Fruit fly (Drosophila melanogaster) whole organism, embryonic: ENCODE results near the gene Hr38.

Experiments used
- Aef1 ChIP-seq: fragments of 200-800 bp; sonication (Bioruptor generic); IDR thresholded peaks from 3 replicates; pipeline ENCODE4 v1.3.6; 2022; ENCODE audit warnings: missing biosample characterization, missing genetic modification characterization
- CG1024 ChIP-seq: fragments of 200-800 bp; sonication (Bioruptor generic); IDR thresholded peaks from 2 replicates; pipeline ENCODE4 v1.3.6; 2022; ENCODE audit warnings: missing biosample characterization, missing genetic modification characterization
- CG12104 ChIP-seq: fragments of 200-800 bp; sonication (Bioruptor generic); optimal IDR thresholded peaks from 3 replicates; lab custom pipeline; 2016; ENCODE audit warnings: missing biosample characterization, missing genetic modification characterization
- CG1233 ChIP-seq: fragments of 200-800 bp; sonication (Bioruptor generic); optimal IDR thresholded peaks from 4 replicates; lab custom pipeline; 2018; ENCODE audit warnings: missing biosample characterization, mild to moderate bottlenecking, missing genetic modification characterization
- CG12659 ChIP-seq: fragments of 200-800 bp; sonication (Bioruptor generic); optimal IDR thresholded peaks from 3 replicates; lab custom pipeline; 2017; ENCODE audit warnings: mild to moderate bottlenecking, missing biosample characterization, missing genetic modification reagents, missing genetic modification characterization
- CG14710 ChIP-seq: fragments of 200-800 bp; sonication (Bioruptor generic); optimal IDR thresholded peaks from 3 replicates; lab custom pipeline; 2019; ENCODE audit warnings: missing biosample characterization, mild to moderate bottlenecking, missing genetic modification characterization, moderate library complexity
- CG1529 ChIP-seq: fragments of 200-800 bp; sonication (Bioruptor generic); optimal IDR thresholded peaks from 3 replicates; lab custom pipeline; 2018; ENCODE audit warnings: missing biosample characterization, missing genetic modification characterization
- CG15514 ChIP-seq: fragments of 200-800 bp; sonication (Bioruptor generic); optimal IDR thresholded peaks from 3 replicates; lab custom pipeline; 2017; ENCODE audit warnings: missing biosample characterization, missing genetic modification characterization, mild to moderate bottlenecking, moderate library complexity, missing genetic modification reagents
- CG1647 ChIP-seq: fragments of 200-800 bp; sonication (Bioruptor generic); optimal IDR thresholded peaks from 3 replicates; lab custom pipeline; 2016; ENCODE audit warnings: missing biosample characterization, missing genetic modification characterization
- CG2120 ChIP-seq: fragments of 200-800 bp; sonication (Bioruptor generic); optimal IDR thresholded peaks from 3 replicates; lab custom pipeline; 2016; ENCODE audit warnings: missing biosample characterization, missing genetic modification characterization
- CG30431 ChIP-seq: fragments of 200-800 bp; sonication (Bioruptor generic); optimal IDR thresholded peaks from 2 replicates; lab custom pipeline; 2017; ENCODE audit warnings: missing biosample characterization, missing genetic modification characterization
- CG8089 ChIP-seq: fragments of 200-800 bp; sonication (Bioruptor generic); optimal IDR thresholded peaks from 3 replicates; lab custom pipeline; 2016; ENCODE audit warnings: missing biosample characterization, missing genetic modification characterization
- CG8765 ChIP-seq: fragments of 200-800 bp; sonication (Bioruptor generic); IDR thresholded peaks from 2 replicates; pipeline ENCODE4 v1.3.6; 2022; ENCODE audit warnings: missing biosample characterization, missing genetic modification characterization
- CG9817 ChIP-seq: fragments of 200-800 bp; sonication (Bioruptor generic); optimal IDR thresholded peaks from 2 replicates; lab custom pipeline; 2018; ENCODE audit warnings: missing biosample characterization, mild to moderate bottlenecking, missing genetic modification characterization, moderate library complexity
- Chrac-16 ChIP-seq: fragments of 200-800 bp; sonication (Bioruptor generic); optimal IDR thresholded peaks from 3 replicates; lab custom pipeline; 2016; ENCODE audit warnings: missing biosample characterization, missing genetic modification characterization
- CoRest ChIP-seq: fragments of 200-800 bp; sonication (Bioruptor generic); optimal IDR thresholded peaks from 3 replicates; lab custom pipeline; 2018; ENCODE audit warnings: missing biosample characterization, mild to moderate bottlenecking, missing genetic modification characterization, moderate library complexity
- D ChIP-seq, 2 experiments: fragments of 200-800 bp in 1 of 2; fragments of >200 bp in 1 of 2; sonication (Bioruptor generic) in 1 of 2; optimal IDR thresholded peaks; 2 replicates in 1 of 2; 3 replicates in 1 of 2; lab custom pipeline; 2017; ENCODE audit warnings: mild to moderate bottlenecking in 1 of 2, missing biosample characterization in 1 of 2, missing genetic modification characterization in 1 of 2, missing genetic modification reagents in 1 of 2
- D19A ChIP-seq: fragments of 200-800 bp; optimal IDR thresholded peaks from 3 replicates; lab custom pipeline; 2019; ENCODE audit warnings: missing biosample characterization, mild to moderate bottlenecking, missing genetic modification characterization, moderate library complexity
- Drgx ChIP-seq: fragments of 200-800 bp; sonication (Bioruptor generic); IDR thresholded peaks from 2 replicates; pipeline ENCODE4 v1.3.6; 2022; ENCODE audit warnings: missing biosample characterization, missing genetic modification characterization
- Eip74EF ChIP-seq, 2 experiments: fragments of 200-800 bp in 1 of 2; fragments of >200 bp in 1 of 2; sonication (Bioruptor generic) in 1 of 2; optimal IDR thresholded peaks; 2 replicates each; lab custom pipeline; 2017 to 2019; ENCODE audit warnings: missing biosample characterization in 2 of 2, missing genetic modification characterization in 2 of 2, mild to moderate bottlenecking in 1 of 2, moderate library complexity in 1 of 2
- Ets65A ChIP-seq: fragments of 200-800 bp; sonication (Bioruptor generic); peaks from one replicate; lab custom pipeline; 2016; ENCODE audit warnings: missing biosample characterization, missing genetic modification characterization
- Ets97D ChIP-seq: fragments of 200-800 bp; sonication (Bioruptor generic); optimal IDR thresholded peaks from 3 replicates; lab custom pipeline; 2016; ENCODE audit warnings: missing biosample characterization, missing genetic modification characterization
- Lpt ChIP-seq: fragments of >200 bp; optimal IDR thresholded peaks from 2 replicates; lab custom pipeline; 2018; ENCODE audit warnings: missing biosample characterization, missing genetic modification characterization
- MESR4 ChIP-seq: fragments of 200-800 bp; sonication (Bioruptor generic); optimal IDR thresholded peaks from 2 replicates; lab custom pipeline; 2018; ENCODE audit warnings: missing biosample characterization, mild to moderate bottlenecking, missing genetic modification characterization, moderate library complexity
- Med ChIP-seq: fragments of 200-800 bp; sonication (Bioruptor generic); peaks from one replicate; lab custom pipeline; 2016; ENCODE audit warnings: missing biosample characterization, missing genetic modification characterization, mild to moderate bottlenecking, inconsistent platforms, moderate library complexity
- Myb ChIP-seq: fragments of 200-800 bp; sonication (Bioruptor generic); optimal IDR thresholded peaks from 2 replicates; lab custom pipeline; 2016; ENCODE audit warnings: missing biosample characterization, missing genetic modification characterization
- PHDP ChIP-seq: fragments of 200-800 bp; sonication (Bioruptor generic); optimal IDR thresholded peaks from 3 replicates; lab custom pipeline; 2018; ENCODE audit warnings: missing biosample characterization, mild to moderate bottlenecking, missing genetic modification characterization, moderate library complexity
- Pdp1 ChIP-seq, 2 experiments: fragments of 200-800 bp; sonication (Bioruptor generic); optimal IDR thresholded peaks; 3 replicates each; lab custom pipeline; 2016; ENCODE audit warnings: missing biosample characterization in 2 of 2, missing genetic modification characterization in 2 of 2, mild to moderate bottlenecking in 1 of 2, moderate library complexity in 1 of 2
- Sox102F ChIP-seq: fragments of 200-800 bp; sonication (Bioruptor generic); optimal IDR thresholded peaks from 2 replicates; lab custom pipeline; 2018; ENCODE audit warnings: missing biosample characterization, mild to moderate bottlenecking, missing genetic modification characterization, moderate library complexity
- Sry-δ ChIP-seq: fragments of 200-800 bp; sonication (Bioruptor generic); optimal IDR thresholded peaks from 2 replicates; lab custom pipeline; 2016; ENCODE audit warnings: missing biosample characterization, missing genetic modification characterization
- ase ChIP-seq: fragments of 200-800 bp; sonication (Bioruptor generic); IDR thresholded peaks from 3 replicates; pipeline ENCODE4 v1.3.6; 2022; ENCODE audit warnings: missing biosample characterization, missing genetic modification characterization
- bcd ChIP-seq: fragments of 200-800 bp; sonication (Bioruptor generic); optimal IDR thresholded peaks from 2 replicates; lab custom pipeline; 2017; ENCODE audit warnings: missing biosample characterization, mild to moderate bottlenecking, missing genetic modification characterization
- cato ChIP-seq: fragments of 200-800 bp; sonication (Bioruptor generic); optimal IDR thresholded peaks from 2 replicates; lab custom pipeline; 2016; ENCODE audit warnings: missing biosample characterization, missing genetic modification characterization, borderline replicate concordance
- chn ChIP-seq: fragments of 200-800 bp; sonication (Bioruptor generic); optimal IDR thresholded peaks from 2 replicates; lab custom pipeline; 2016; ENCODE audit warnings: missing biosample characterization, missing genetic modification characterization
- da ChIP-seq: fragments of 200-800 bp; sonication (Bioruptor generic); optimal IDR thresholded peaks from 2 replicates; lab custom pipeline; 2016; ENCODE audit warnings: missing biosample characterization, missing genetic modification characterization
- dpn ChIP-seq, 2 experiments: fragments of 200-800 bp; sonication (Bioruptor generic); optimal IDR thresholded peaks; 3 replicates each; lab custom pipeline; 2016; ENCODE audit warnings: missing biosample characterization in 2 of 2, missing genetic modification characterization in 2 of 2
- eyg ChIP-seq: fragments of 200-800 bp; sonication (Bioruptor generic); optimal IDR thresholded peaks from 3 replicates; lab custom pipeline; 2016; ENCODE audit warnings: missing biosample characterization, missing genetic modification characterization
- ken ChIP-seq: fragments of 200-800 bp; sonication (Bioruptor generic); IDR thresholded peaks from 3 replicates; pipeline ENCODE4 v1.3.6; 2022; ENCODE audit warnings: missing biosample characterization, missing genetic modification characterization
- lilli ChIP-seq: fragments of 200-800 bp; sonication (Bioruptor generic); optimal IDR thresholded peaks from 3 replicates; lab custom pipeline; 2016; ENCODE audit warnings: missing biosample characterization, missing genetic modification characterization
- lmd ChIP-seq: fragments of 200-800 bp; sonication (Bioruptor generic); IDR thresholded peaks from 2 replicates; pipeline ENCODE4 v1.3.6; 2022; ENCODE audit warnings: missing biosample characterization, missing genetic modification characterization
- maf-S ChIP-seq: fragments of 200-800 bp; sonication (Bioruptor generic); optimal IDR thresholded peaks from 2 replicates; lab custom pipeline; 2016; ENCODE audit warnings: missing biosample characterization, missing genetic modification characterization
- nmo ChIP-seq: fragments of 200-800 bp; sonication (Bioruptor generic); optimal IDR thresholded peaks from 2 replicates; lab custom pipeline; 2018; ENCODE audit warnings: missing biosample characterization, mild to moderate bottlenecking, missing genetic modification characterization, moderate library complexity
- pan ChIP-seq, 4 experiments: fragments of >200 bp in 3 of 4; fragments of 200-800 bp in 1 of 4; sonication (Bioruptor generic) in 1 of 4; optimal IDR thresholded peaks in 3 of 4; IDR thresholded peaks in 1 of 4; 2 replicates each; pipeline versions ENCODE4 v1.3.6 to Lab custom; 2017 to 2022; ENCODE audit warnings: missing biosample characterization in 2 of 4, missing genetic modification characterization in 2 of 4, mixed read lengths in 1 of 4
- prd ChIP-seq, 3 experiments: fragments of >200 bp in 2 of 3; fragments of 200-800 bp in 1 of 3; sonication (Bioruptor generic) in 1 of 3; optimal IDR thresholded peaks in 2 of 3; IDR thresholded peaks in 1 of 3; 2 replicates in 2 of 3; 3 replicates in 1 of 3; pipeline versions ENCODE4 v1.3.6 to Lab custom; 2017 to 2022; ENCODE audit warnings: missing biosample characterization in 1 of 3, missing genetic modification characterization in 1 of 3
- pum ChIP-seq: fragments of 200-800 bp; sonication (Bioruptor generic); optimal IDR thresholded peaks from 2 replicates; lab custom pipeline; 2016; ENCODE audit warnings: missing biosample characterization, missing genetic modification characterization
- row ChIP-seq: fragments of 200-800 bp; sonication (Bioruptor generic); IDR thresholded peaks from 3 replicates; pipeline ENCODE4 v1.3.6; 2022; ENCODE audit warnings: missing biosample characterization, missing genetic modification characterization
- sens ChIP-seq: fragments of 200-800 bp; sonication (Bioruptor generic); peaks from one replicate; lab custom pipeline; 2016; ENCODE audit warnings: missing biosample characterization, missing genetic modification characterization
- sob ChIP-seq: fragments of 200-800 bp; sonication (Bioruptor generic); IDR thresholded peaks from 2 replicates; pipeline ENCODE4 v1.3.6; 2022; ENCODE audit warnings: missing biosample characterization, missing genetic modification characterization
- trem ChIP-seq: fragments of 200-800 bp; optimal IDR thresholded peaks from 3 replicates; lab custom pipeline; 2019; ENCODE audit warnings: missing biosample characterization, mild to moderate bottlenecking, missing genetic modification characterization, moderate library complexity

Gene Hr38

DNA sequence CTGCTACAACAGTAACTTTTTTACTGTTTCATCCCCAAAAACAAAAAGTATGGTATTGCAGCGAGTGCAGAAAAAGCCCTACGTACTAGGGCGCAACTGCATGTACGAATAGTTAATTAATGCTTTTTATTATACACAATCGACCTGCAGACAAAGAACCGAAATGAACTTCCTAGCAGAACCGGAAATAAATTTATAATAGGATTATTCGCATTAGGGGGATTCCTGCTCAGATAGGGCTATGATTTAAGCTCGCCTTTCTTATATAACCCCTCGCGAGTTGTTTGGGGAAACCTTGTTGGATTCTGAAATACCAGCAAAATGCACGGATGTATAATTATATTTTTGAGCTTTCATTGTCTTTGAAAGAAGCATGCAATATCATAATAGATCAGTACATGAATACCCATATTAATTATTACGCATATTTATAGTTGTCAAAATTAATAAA is 32.7 kb downstream of the Hr38 start, which contains the start of gene Cen (continued):
- TF ChIP-seq Ets65A (peak; percentile 69), CG14710 (tag; lab: Kevin White, UChicago) (peak; percentile 22), Pdp1 (GFP tag; optimal IDR thresholded peaks at IDR 0.05; lab: Kevin White, UChicago) (peak; percentile 42 to 95), CG8765 (GFP tag; lab: Robert Waterston, UW) (peak; percentile 15; the same call in 1 of the 2 replicates), Med (peak; percentile 89), Aef1 (GFP tag; lab: Robert Waterston, UW) (peak; percentile 45; the same call in 1 of the 3 replicates), ken (GFP tag; lab: Robert Waterston, UW) (peak; percentile 63; the same call in 1 of the 3 replicates), Eip74EF (GFP tag; optimal IDR thresholded peaks at IDR 0.05; lab: Kevin White, UChicago) (no peak), CG15514 (peak; percentile 47), maf-S (GFP tag; lab: Kevin White, UChicago) (peak; percentile 4), bcd (GFP tag; lab: Kevin White, UChicago) (peak; percentile 39), nmo (GFP tag; lab: Kevin White, UChicago) (peak; percentile 54), lilli (peak; percentile 63), CG1647 (GFP tag; lab: Kevin White, UChicago) (peak; percentile 15), D (optimal IDR thresholded peaks at IDR 0.05; lab: Kevin White, UChicago) (no peak), D (GFP tag; optimal IDR thresholded peaks at IDR 0.05; lab: Kevin White, UChicago) (no peak), Myb (peak; percentile 16), lmd (peak; percentile 54; the same call in 1 of the 2 replicates), CG1529 (no peak), row (GFP tag; lab: Robert Waterston, UW) (peak; percentile 66; the same call in 2 of the 3 replicates), Lpt (GFP tag; lab: Kevin White, UChicago) (no peak), Ets97D (GFP tag; lab: Kevin White, UChicago) (peak; percentile 58), chn (GFP tag; lab: Kevin White, UChicago) (peak; percentile 48), PHDP (tag; lab: Kevin White, UChicago) (no peak), CG12659 (GFP tag; lab: Kevin White, UChicago) (peak; percentile 47), eyg (peak; percentile 13), CoRest (tag; lab: Kevin White, UChicago) (peak; percentile 48), CG1233 (no peak), Sry-δ (GFP tag; lab: Kevin White, UChicago) (peak; percentile 10), prd (optimal IDR thresholded peaks at IDR 0.05; lab: Kevin White, UChicago) (no peak), prd (GFP tag; IDR thresholded peaks at IDR 0.05; lab: Robert Waterston, UW) (0 out of 3 replicates have a peak, but pooled peaks have one; percentile 21), CG12104 (GFP tag; lab: Kevin White, UChicago) (peak; percentile 30), dpn (GFP tag; optimal IDR thresholded peaks at IDR 0.05; lab: Kevin White, UChicago) (peak; percentile 22 to 39), CG30431 (peak; percentile 13), MESR4 (GFP tag; lab: Kevin White, UChicago) (no peak), D19A (tag; lab: Kevin White, UChicago) (no peak), ase (GFP tag; lab: Robert Waterston, UW) (no peak), cato (peak; percentile 13), trem (peak; percentile 13), Chrac-16 (GFP tag; lab: Kevin White, UChicago) (peak; percentile 20), sob (GFP tag; lab: Robert Waterston, UW) (peak; percentile 11; the same call in 1 of the 2 replicates), sens (GFP tag; lab: Kevin White, UChicago) (peak; percentile 93), CG1024 (0 out of 2 replicates have a peak, but pooled peaks have one; percentile 20), CG9817 (tag; lab: Kevin White, UChicago) (peak; percentile 1), pum (GFP tag; lab: Kevin White, UChicago) (peak; percentile 4), Drgx (no peak; the same call in 1 of the 2 replicates), CG2120 (GFP tag; lab: Kevin White, UChicago) (peak; percentile 63), Sox102F (GFP tag; lab: Kevin White, UChicago) (peak; percentile 47), CG8089 (GFP tag; lab: Kevin White, UChicago) (peak; percentile 10), pan (optimal IDR thresholded peaks at IDR 0.05; lab: Kevin White, UChicago) (no peak), pan (GFP tag; optimal IDR thresholded peaks at IDR 0.05 in 1 of 2, IDR thresholded peaks at IDR 0.05 in 1 of 2) (peak in 1 of 2 experiments; percentile 5), da (GFP tag; lab: Kevin White, UChicago) (no peak)
